Worm (Caenorhabditis elegans): ENCODE results near the gene F28B12.6.

The F28B12.6 gene

DNA sequence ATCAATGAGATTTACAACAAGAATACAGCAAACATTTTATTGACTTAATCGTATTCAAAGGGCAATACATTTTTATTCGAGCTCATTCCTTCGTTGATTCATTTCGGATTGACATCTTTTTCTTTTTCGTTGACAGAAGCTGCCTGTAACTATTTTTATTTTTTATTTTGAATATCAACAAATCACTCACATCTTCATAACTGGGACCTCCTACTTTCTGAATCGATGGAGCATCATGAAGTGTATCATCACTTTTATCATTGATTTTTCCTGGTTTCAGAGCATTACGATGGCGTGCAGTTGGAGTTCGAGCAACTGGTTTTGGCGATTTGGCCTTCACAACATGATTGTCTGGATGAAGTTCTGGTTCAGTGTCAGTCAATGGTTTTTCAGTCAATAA is 27.4 kb downstream of the F28B12.6 start, which contains the start of gene B0034.1:
TSS of gene B0034.1 (plus strand) at position 301 of the 400 bp plus-strand sequence.
- TF ChIP-seq ztf-29 (GFP tag; IDR thresholded peaks at IDR 0.05), result no peak
- TF ChIP-seq tab-1 (GFP tag; IDR thresholded peaks at IDR 0.05), result no peak
- no peak for TF ChIP-seq ref-1 (GFP tag; conservative IDR thresholded peaks at IDR 0.05)
- no peak for TF ChIP-seq klf-2 (GFP tag; conservative IDR thresholded peaks at IDR 0.05)
- no peak for TF ChIP-seq med-1 (GFP tag; optimal IDR thresholded peaks at IDR 0.05; ENCODE audit: insufficient read depth)
- no peak for TF ChIP-seq ztf-23 (GFP tag; IDR thresholded peaks at IDR 0.05)
- no peak for TF ChIP-seq flt-1 (GFP tag; IDR thresholded peaks at IDR 0.05)
- TF ChIP-seq T22C8.4 (GFP tag; IDR thresholded peaks at IDR 0.05), result no peak
- no peak for TF ChIP-seq cog-1 (tag; optimal IDR thresholded peaks at IDR 0.05)

DNA sequence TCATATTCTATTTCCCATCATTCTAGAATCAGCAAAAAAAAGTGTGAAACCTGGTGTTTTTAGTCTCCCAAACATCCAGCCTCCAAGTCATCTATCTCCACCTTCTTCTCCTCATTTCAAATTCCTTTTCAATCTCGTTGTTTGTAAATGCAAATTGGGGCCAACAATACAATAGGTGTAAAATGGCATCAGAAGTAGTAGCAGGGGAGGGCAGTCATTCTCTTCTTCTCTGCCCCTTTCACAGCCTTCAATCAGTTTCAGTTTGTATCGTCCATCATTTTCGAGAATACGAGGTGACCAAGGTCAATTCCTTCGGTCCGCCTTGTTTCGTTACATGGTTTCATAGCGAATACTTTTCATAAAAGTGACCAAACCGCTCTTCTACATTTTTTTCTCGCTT is 28.6 kb downstream of the F28B12.6 start, which contains the start of gene B0034.4:
TSS of gene B0034.4 (minus strand) at position 229 of the 400 bp plus-strand sequence.
- TF ChIP-seq klf-2 (GFP tag; conservative IDR thresholded peaks at IDR 0.05) (no peak), ref-1 (GFP tag; conservative IDR thresholded peaks at IDR 0.05) (no peak), ztf-23 (GFP tag; IDR thresholded peaks at IDR 0.05) (no peak), med-1 (GFP tag; optimal IDR thresholded peaks at IDR 0.05; ENCODE audit: insufficient read depth) (no peak), T22C8.4 (GFP tag; IDR thresholded peaks at IDR 0.05) (no peak), flt-1 (GFP tag; IDR thresholded peaks at IDR 0.05) (no peak), tab-1 (GFP tag; IDR thresholded peaks at IDR 0.05) (no peak), ztf-29 (GFP tag; IDR thresholded peaks at IDR 0.05) (no peak), cog-1 (tag; optimal IDR thresholded peaks at IDR 0.05) (no peak)

DNA sequence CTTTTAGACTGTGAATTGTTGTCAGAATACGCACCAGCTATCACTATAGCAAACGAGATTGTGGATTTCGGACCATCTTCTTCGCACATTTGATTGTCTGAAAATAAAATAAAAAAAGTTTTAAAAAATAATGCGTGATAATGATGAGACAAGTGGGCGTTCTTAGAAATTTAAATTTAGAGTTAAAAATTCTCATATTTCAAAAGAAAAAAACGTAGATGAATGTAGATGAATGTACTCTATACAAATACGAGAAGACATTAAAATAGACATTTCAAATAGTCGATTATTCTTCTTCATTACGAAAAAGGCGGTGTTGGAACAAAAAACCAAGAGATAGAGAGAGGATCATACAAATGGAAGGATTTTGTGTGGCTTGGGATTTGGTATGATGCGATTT is 34.2 kb downstream of the F28B12.6 start, which contains the start of gene B0034.5:
TSS of gene B0034.5 (minus strand) at position 101 of the 400 bp plus-strand sequence.
- no peak for TF ChIP-seq ref-1 (GFP tag; conservative IDR thresholded peaks at IDR 0.05)
- TF ChIP-seq flt-1 (GFP tag; IDR thresholded peaks at IDR 0.05), result no peak
- TF ChIP-seq ztf-23 (GFP tag; IDR thresholded peaks at IDR 0.05), result no peak
- no peak for TF ChIP-seq T22C8.4 (GFP tag; IDR thresholded peaks at IDR 0.05)
- TF ChIP-seq med-1 (GFP tag; optimal IDR thresholded peaks at IDR 0.05; ENCODE audit: insufficient read depth), result no peak
- TF ChIP-seq klf-2 (GFP tag; conservative IDR thresholded peaks at IDR 0.05), result no peak
- no peak for TF ChIP-seq tab-1 (GFP tag; IDR thresholded peaks at IDR 0.05)

DNA sequence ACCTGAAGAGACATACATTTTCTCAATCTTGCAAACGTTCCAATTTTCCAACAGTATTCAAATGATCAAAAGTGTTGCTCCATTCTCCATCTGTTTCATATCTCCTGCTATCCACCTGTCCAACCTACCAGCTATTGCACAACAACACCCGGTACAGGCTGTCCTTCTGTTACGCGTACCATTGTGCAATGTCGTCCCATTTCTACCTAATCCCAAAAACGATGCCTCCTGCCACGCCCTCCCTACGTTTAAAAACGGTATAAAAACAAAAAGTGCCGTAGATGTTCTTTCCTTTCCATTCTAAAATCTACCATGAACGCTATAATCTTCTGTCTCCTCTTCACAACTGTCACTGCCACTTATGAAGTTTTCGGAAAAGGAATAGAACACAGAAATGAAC is 47.6 kb downstream of the F28B12.6 start, which contains the start of gene ins-2:
TSS of gene ins-2 (plus strand) at position 301 of the 400 bp plus-strand sequence.
- TF ChIP-seq flt-1 (GFP tag; IDR thresholded peaks at IDR 0.05), result no peak
- TF ChIP-seq T22C8.4 (GFP tag; IDR thresholded peaks at IDR 0.05), result no peak
- TF ChIP-seq klf-2 (GFP tag; conservative IDR thresholded peaks at IDR 0.05), result no peak
- TF ChIP-seq cog-1 (tag; optimal IDR thresholded peaks at IDR 0.05), result no peak

DNA sequence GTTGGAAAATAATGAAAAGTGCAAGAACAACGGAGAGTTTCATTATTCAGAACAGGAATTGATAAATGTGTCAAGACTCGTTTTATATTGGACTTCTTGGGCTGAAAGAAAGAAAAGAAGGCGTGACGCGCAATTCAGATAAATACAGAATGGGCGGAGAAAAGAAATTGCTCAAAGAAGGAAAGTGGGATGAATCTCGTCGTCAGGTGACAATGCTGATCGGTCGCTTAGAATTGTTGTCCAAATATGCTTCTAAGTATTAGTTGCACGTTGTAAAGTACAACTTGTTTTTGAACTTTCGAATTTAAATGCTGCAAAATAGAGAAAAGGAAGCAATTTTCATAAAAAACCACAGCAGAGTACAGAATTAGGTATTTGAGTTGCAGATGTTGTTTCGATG is 50.0 kb downstream of the F28B12.6 start, which contains the start of gene ins-3:
TSS of gene ins-3 (minus strand) at position 101 of the 400 bp plus-strand sequence.
- TF ChIP-seq ztf-29 (GFP tag; IDR thresholded peaks at IDR 0.05), result no peak
- TF ChIP-seq klf-2 (GFP tag; conservative IDR thresholded peaks at IDR 0.05), result no peak
- TF ChIP-seq med-1 (GFP tag; optimal IDR thresholded peaks at IDR 0.05; ENCODE audit: insufficient read depth), result no peak
- TF ChIP-seq T22C8.4 (GFP tag; IDR thresholded peaks at IDR 0.05), result no peak
- no peak for TF ChIP-seq tab-1 (GFP tag; IDR thresholded peaks at IDR 0.05)
- TF ChIP-seq ref-1 (GFP tag; conservative IDR thresholded peaks at IDR 0.05), result no peak
- TF ChIP-seq ztf-23 (GFP tag; IDR thresholded peaks at IDR 0.05), result no peak
- no peak for TF ChIP-seq cog-1 (tag; optimal IDR thresholded peaks at IDR 0.05)
- TF ChIP-seq flt-1 (GFP tag; IDR thresholded peaks at IDR 0.05), result no peak

All from whole organism, midembryonic.